Fruit fly (Drosophila melanogaster) whole organism, embryonic: ENCODE results near the gene B-H1.

ENCODE experiments used
- Adf1 ChIP-seq: fragments of 200-800 bp; sonication (Bioruptor generic); IDR thresholded peaks from 2 replicates; pipeline ENCODE4 v1.3.6; 2022; ENCODE audit warnings: missing biosample characterization, missing genetic modification characterization
- Atf-2 ChIP-seq: fragments of 200-800 bp; sonication (Bioruptor generic); optimal IDR thresholded peaks from 2 replicates; lab custom pipeline; 2016; ENCODE audit warnings: missing biosample characterization, missing genetic modification characterization
- Awh ChIP-seq: fragments of 200-800 bp; sonication (Bioruptor generic); IDR thresholded peaks from 2 replicates; pipeline ENCODE4, ENCODE4 v1.3.6; 2022; ENCODE audit warnings: missing biosample characterization, missing genetic modification characterization
- CG10209 ChIP-seq: fragments of 200-800 bp; sonication (Bioruptor generic); optimal IDR thresholded peaks from 3 replicates; lab custom pipeline; 2017; ENCODE audit warnings: missing biosample characterization, mild to moderate bottlenecking, missing genetic modification characterization, missing genetic modification reagents
- CG11085 ChIP-seq: fragments of 200-800 bp; sonication (Bioruptor generic); IDR thresholded peaks from 2 replicates; pipeline ENCODE4 v1.3.6; 2022; ENCODE audit warnings: missing biosample characterization, missing genetic modification characterization
- CG11696 ChIP-seq: fragments of 200-800 bp; sonication (Bioruptor generic); IDR thresholded peaks from 2 replicates; pipeline ENCODE4 v1.3.6; 2022; ENCODE audit warnings: missing biosample characterization, missing genetic modification characterization
- CG12071 ChIP-seq: fragments of 200-800 bp; sonication (Bioruptor generic); optimal IDR thresholded peaks from 3 replicates; lab custom pipeline; 2018; ENCODE audit warnings: missing biosample characterization, mild to moderate bottlenecking, missing genetic modification characterization
- CG12104 ChIP-seq: fragments of 200-800 bp; sonication (Bioruptor generic); optimal IDR thresholded peaks from 3 replicates; lab custom pipeline; 2016; ENCODE audit warnings: missing biosample characterization, missing genetic modification characterization
- CG12236 ChIP-seq: fragments of 200-800 bp; sonication (Bioruptor generic); optimal IDR thresholded peaks from 2 replicates; lab custom pipeline; 2016; ENCODE audit warnings: missing biosample characterization, missing genetic modification characterization
- CG13424 ChIP-seq: fragments of 200-800 bp; sonication (Bioruptor generic); optimal IDR thresholded peaks from 2 replicates; lab custom pipeline; 2019; ENCODE audit warnings: missing biosample characterization, mild to moderate bottlenecking, missing genetic modification characterization, moderate library complexity
- CG13624 ChIP-seq: fragments of 200-800 bp; sonication (Bioruptor generic); optimal IDR thresholded peaks from 2 replicates; lab custom pipeline; 2016; ENCODE audit warnings: missing biosample characterization, missing genetic modification characterization
- CG17802 ChIP-seq: fragments of 200-800 bp; sonication (Bioruptor generic); optimal IDR thresholded peaks from 2 replicates; lab custom pipeline; 2018; ENCODE audit warnings: missing biosample characterization, mild to moderate bottlenecking, missing genetic modification characterization, moderate library complexity
- CG17829 ChIP-seq: fragments of 200-800 bp; optimal IDR thresholded peaks from 2 replicates; lab custom pipeline; 2019; ENCODE audit warnings: missing biosample characterization, mild to moderate bottlenecking, missing genetic modification characterization, moderate library complexity
- CG2116 ChIP-seq: fragments of 200-800 bp; sonication (Bioruptor generic); optimal IDR thresholded peaks from 3 replicates; lab custom pipeline; 2018; ENCODE audit warnings: missing biosample characterization, mild to moderate bottlenecking, missing genetic modification characterization
- CG2199 ChIP-seq: fragments of 200-800 bp; sonication (Bioruptor generic); IDR thresholded peaks from 3 replicates; pipeline ENCODE4 v1.3.6; 2022; ENCODE audit warnings: missing biosample characterization, missing genetic modification characterization
- CG30020 ChIP-seq: fragments of 200-800 bp; optimal IDR thresholded peaks from 2 replicates; lab custom pipeline; 2019; ENCODE audit warnings: missing biosample characterization, mild to moderate bottlenecking, missing genetic modification characterization, moderate library complexity
- CG34422 ChIP-seq: fragments of 200-800 bp; sonication (Bioruptor generic); IDR thresholded peaks from 3 replicates; pipeline ENCODE4 v1.3.6; 2022; ENCODE audit warnings: missing biosample characterization, missing genetic modification characterization
- CG3847 ChIP-seq: fragments of 200-800 bp; sonication (Bioruptor generic); IDR thresholded peaks from 2 replicates; pipeline ENCODE4 v1.3.6; 2022; ENCODE audit warnings: missing biosample characterization, missing genetic modification characterization
- CG4328 ChIP-seq: fragments of 200-800 bp; sonication (Bioruptor generic); optimal IDR thresholded peaks from 3 replicates; lab custom pipeline; 2017; ENCODE audit warnings: missing biosample characterization, missing genetic modification reagents, missing genetic modification characterization
- CG4820 ChIP-seq: fragments of 200-800 bp; sonication (Bioruptor generic); optimal IDR thresholded peaks from 3 replicates; lab custom pipeline; 2016; ENCODE audit warnings: missing biosample characterization, missing genetic modification characterization
- CG6654 ChIP-seq: fragments of 200-800 bp; sonication (Bioruptor generic); optimal IDR thresholded peaks from 2 replicates; lab custom pipeline; 2017; ENCODE audit warnings: missing biosample characterization, mild to moderate bottlenecking, missing genetic modification characterization
- CG6854 ChIP-seq: fragments of 200-800 bp; sonication (Bioruptor generic); optimal IDR thresholded peaks from 3 replicates; lab custom pipeline; 2017; ENCODE audit warnings: missing biosample characterization, mild to moderate bottlenecking, missing genetic modification characterization
- CG7987 ChIP-seq: fragments of 200-800 bp; sonication (Bioruptor generic); optimal IDR thresholded peaks from 2 replicates; lab custom pipeline; 2018; ENCODE audit warnings: missing biosample characterization, mild to moderate bottlenecking, missing genetic modification characterization, moderate library complexity
- CG8281 ChIP-seq: fragments of 200-800 bp; sonication (Bioruptor generic); optimal IDR thresholded peaks from 2 replicates; lab custom pipeline; 2018; ENCODE audit warnings: missing biosample characterization, mild to moderate bottlenecking, missing genetic modification characterization, moderate library complexity
- Dek ChIP-seq: fragments of 200-800 bp; sonication (Bioruptor generic); optimal IDR thresholded peaks from 3 replicates; lab custom pipeline; 2019; ENCODE audit warnings: missing biosample characterization, mild to moderate bottlenecking, missing genetic modification characterization, moderate library complexity
- Dfd ChIP-seq, 2 experiments: fragments of >200 bp; optimal IDR thresholded peaks; 2 replicates each; lab custom pipeline; 2017; ENCODE audit warnings: missing biosample characterization in 2 of 2, missing genetic modification characterization in 2 of 2
- Doc3 ChIP-seq: fragments of 200-800 bp; sonication (Bioruptor generic); IDR thresholded peaks from 3 replicates; pipeline ENCODE4 v1.3.6; 2022; ENCODE audit warnings: missing biosample characterization, missing genetic modification characterization; ENCODE audit not compliant: partially characterized antibody
- Ets97D ChIP-seq: fragments of 200-800 bp; sonication (Bioruptor generic); optimal IDR thresholded peaks from 3 replicates; lab custom pipeline; 2016; ENCODE audit warnings: missing biosample characterization, missing genetic modification characterization
- Fer2 ChIP-seq: fragments of 200-800 bp; sonication (Bioruptor generic); optimal IDR thresholded peaks from 2 replicates; lab custom pipeline; 2018; ENCODE audit warnings: missing biosample characterization, mild to moderate bottlenecking, missing genetic modification characterization, moderate library complexity
- HmgD ChIP-seq: fragments of 200-800 bp; sonication (Bioruptor generic); optimal IDR thresholded peaks from 3 replicates; lab custom pipeline; 2016; ENCODE audit warnings: missing biosample characterization, missing genetic modification characterization
- Hmx ChIP-seq: fragments of 200-800 bp; sonication (Bioruptor generic); optimal IDR thresholded peaks from 2 replicates; lab custom pipeline; 2016; ENCODE audit warnings: missing biosample characterization, missing genetic modification characterization
- Max ChIP-seq: fragments of 200-800 bp; sonication (Bioruptor generic); optimal IDR thresholded peaks from 2 replicates; lab custom pipeline; 2016; ENCODE audit warnings: missing biosample characterization, mild to moderate bottlenecking, missing genetic modification characterization
- Myb ChIP-seq: fragments of 200-800 bp; sonication (Bioruptor generic); optimal IDR thresholded peaks from 2 replicates; lab custom pipeline; 2016; ENCODE audit warnings: missing biosample characterization, missing genetic modification characterization
- Opbp ChIP-seq: fragments of 200-800 bp; sonication (Bioruptor generic); IDR thresholded peaks from 3 replicates; pipeline ENCODE4 v1.3.6; 2022; ENCODE audit warnings: missing biosample characterization, missing genetic modification characterization; ENCODE audit not compliant: partially characterized antibody
- Optix ChIP-seq: fragments of 200-800 bp; sonication (Bioruptor generic); IDR thresholded peaks from 3 replicates; pipeline ENCODE4 v1.3.6; 2022; ENCODE audit warnings: missing biosample characterization, missing genetic modification characterization
- Side ChIP-seq: fragments of 200-800 bp; sonication (Bioruptor generic); optimal IDR thresholded peaks from 2 replicates; lab custom pipeline; 2016; ENCODE audit warnings: missing biosample characterization, missing genetic modification characterization
- al ChIP-seq: fragments of 200-800 bp; sonication (Bioruptor generic); IDR thresholded peaks from 2 replicates; pipeline ENCODE4 v1.3.6; 2022; ENCODE audit warnings: missing biosample characterization, missing genetic modification characterization
- ara ChIP-seq: fragments of 200-800 bp; sonication (Bioruptor generic); IDR thresholded peaks from 2 replicates; pipeline ENCODE4 v1.3.6; 2022; ENCODE audit warnings: missing biosample characterization, missing genetic modification characterization
- da ChIP-seq: fragments of 200-800 bp; sonication (Bioruptor generic); optimal IDR thresholded peaks from 2 replicates; lab custom pipeline; 2016; ENCODE audit warnings: missing biosample characterization, missing genetic modification characterization
- danr ChIP-seq: fragments of 200-800 bp; sonication (Bioruptor generic); IDR thresholded peaks from 2 replicates; pipeline ENCODE4 v1.3.6; 2022; ENCODE audit warnings: missing biosample characterization, missing genetic modification characterization
- esg ChIP-seq: fragments of 200-800 bp; sonication (Bioruptor generic); conservative IDR thresholded peaks from 2 replicates; pipeline ENCODE4 v1.3.6; 2022; ENCODE audit warnings: missing biosample characterization, missing genetic modification characterization
- fd64A ChIP-seq: fragments of 200-800 bp; sonication (Bioruptor generic); optimal IDR thresholded peaks from 3 replicates; lab custom pipeline; 2018; ENCODE audit warnings: missing biosample characterization, mild to moderate bottlenecking, missing genetic modification characterization
- ind ChIP-seq: fragments of 200-800 bp; sonication (Bioruptor generic); optimal IDR thresholded peaks from 3 replicates; lab custom pipeline; 2016; ENCODE audit warnings: missing biosample characterization, missing genetic modification characterization
- jigr1 ChIP-seq: fragments of 200-800 bp; sonication (Bioruptor generic); IDR thresholded peaks from 3 replicates; pipeline ENCODE4 v1.3.6; 2022; ENCODE audit warnings: missing biosample characterization, missing genetic modification characterization
- kah ChIP-seq: fragments of 200-800 bp; sonication (Bioruptor generic); optimal IDR thresholded peaks from 2 replicates; lab custom pipeline; 2018; ENCODE audit warnings: missing biosample characterization, mild to moderate bottlenecking, missing genetic modification characterization
- pfk ChIP-seq: fragments of 200-800 bp; sonication (Bioruptor generic); optimal IDR thresholded peaks from 2 replicates; lab custom pipeline; 2018; ENCODE audit warnings: missing biosample characterization, mild to moderate bottlenecking, missing genetic modification characterization, moderate library complexity
- sens ChIP-seq: fragments of 200-800 bp; sonication (Bioruptor generic); peaks from one replicate; lab custom pipeline; 2016; ENCODE audit warnings: missing biosample characterization, missing genetic modification characterization
- twi ChIP-seq: fragments of 200-800 bp; optimal IDR thresholded peaks from 2 replicates; lab custom pipeline; 2019; ENCODE audit warnings: missing biosample characterization, mild to moderate bottlenecking, missing genetic modification characterization, moderate library complexity
- zf30C ChIP-seq: fragments of 200-800 bp; sonication (Bioruptor generic); optimal IDR thresholded peaks from 3 replicates; lab custom pipeline; 2018; ENCODE audit warnings: missing biosample characterization, mild to moderate bottlenecking, missing genetic modification characterization
- zfh1 ChIP-seq: fragments of 200-800 bp; sonication (Bioruptor generic); IDR thresholded peaks from 3 replicates; pipeline ENCODE4 v1.3.6; 2022; ENCODE audit warnings: missing biosample characterization, missing genetic modification characterization

B-H1 gene

dm6 chrX:17421987-17422386 is 24.7 kb downstream of the B-H1 start, which contains the start of gene CG8611 (continued):
- TF ChIP-seq CG2116 (peak; percentile 30), CG11696 (GFP tag; lab: Robert Waterston, UW) (no peak), CG2199 (GFP tag; lab: Robert Waterston, UW) (no peak), al (GFP tag; lab: Robert Waterston, UW) (no peak), danr (GFP tag; lab: Robert Waterston, UW) (no peak), fd64A (GFP tag; lab: Kevin White, UChicago) (no peak), ind (no peak), Dfd (GFP tag; optimal IDR thresholded peaks at IDR 0.05; lab: Kevin White, UChicago) (no peak), CG13424 (tag; lab: Kevin White, UChicago) (no peak)

dm6 chrX:17423310-17423945 is 26.1 kb downstream of the B-H1 start, which contains the start of gene ENGase:
ENGase (plus strand) TSS chrX:17423591.
- TF ChIP-seq kah (GFP tag; lab: Kevin White, UChicago) (peak; percentile 54), jigr1 (no peak), CG10209 (GFP tag; lab: Kevin White, UChicago) (no peak), Atf-2 (GFP tag; lab: Kevin White, UChicago) (no peak), esg (GFP tag; lab: Robert Waterston, UW) (no peak), Max (no peak), CG12071 (GFP tag; lab: Kevin White, UChicago) (no peak), CG12236 (GFP tag; lab: Kevin White, UChicago) (no peak), CG17829 (tag; lab: Kevin White, UChicago) (no peak), CG13624 (GFP tag; lab: Kevin White, UChicago) (no peak), HmgD (GFP tag; lab: Kevin White, UChicago) (no peak), CG4328 (GFP tag; lab: Kevin White, UChicago) (no peak), CG34422 (GFP tag; lab: Robert Waterston, UW) (peak; percentile 91), Fer2 (tag; lab: Kevin White, UChicago) (no peak), CG3847 (peak; percentile 39; the same call in 1 of the 2 replicates), Dek (tag; lab: Kevin White, UChicago) (no peak), zf30C (GFP tag; lab: Kevin White, UChicago) (no peak), pfk (GFP tag; lab: Kevin White, UChicago) (no peak), CG7987 (no peak), zfh1 (GFP tag; lab: Robert Waterston, UW) (no peak), CG6654 (no peak), Hmx (no peak), da (no peak), Ets97D (GFP tag; lab: Kevin White, UChicago) (peak; percentile 16), ara (no peak), CG8281 (tag; lab: Kevin White, UChicago) (no peak), Opbp (GFP tag; lab: Robert Waterston, UW) (no peak), CG30020 (tag; lab: Kevin White, UChicago) (no peak), Doc3 (GFP tag; lab: Robert Waterston, UW) (no peak), twi (tag; lab: Kevin White, UChicago) (peak; percentile 7), CG6854 (GFP tag; lab: Kevin White, UChicago) (no peak), CG12104 (GFP tag; lab: Kevin White, UChicago) (no peak), Optix (GFP tag; lab: Robert Waterston, UW) (no peak), Awh (GFP tag; lab: Robert Waterston, UW) (no peak), Side (no peak), Adf1 (GFP tag; lab: Robert Waterston, UW) (no peak), Myb (GFP tag; lab: Kevin White, UChicago) (peak; percentile 12), CG4820 (GFP tag; lab: Kevin White, UChicago) (no peak), sens (peak; percentile 76), CG11085 (no peak), CG17802 (tag; lab: Kevin White, UChicago) (no peak)
